Worm (Caenorhabditis elegans) whole organism, young adult: ENCODE measurements around the gene cul-6.

Experiments
- B0261.1 ChIP-seq: sonication (generic microtip); optimal IDR thresholded peaks from 2 replicates; lab custom pipeline; 2016; ENCODE audit warnings: mild to moderate bottlenecking, missing genetic modification characterization, moderate library complexity, missing compliant biosample characterization
- B0336.3 ChIP-seq: fragments of 200-800 bp; sonication (Bioruptor generic); IDR thresholded peaks from 2 replicates; pipeline ENCODE4 v1.3.6; 2022; ENCODE audit warnings: missing genetic modification characterization, missing compliant biosample characterization
- F10E7.11 ChIP-seq: sonication (generic microtip); optimal IDR thresholded peaks from 2 replicates; lab custom pipeline; 2017; ENCODE audit warnings: mild to moderate bottlenecking, missing genetic modification characterization, moderate library complexity, missing compliant biosample characterization
- F23B12.7 ChIP-seq: sonication (generic microtip); optimal IDR thresholded peaks from 2 replicates; lab custom pipeline; 2017; ENCODE audit warnings: missing genetic modification characterization, mild to moderate bottlenecking, missing compliant biosample characterization, antibody characterized with exemption, moderate library complexity; ENCODE audit not compliant: insufficient read depth
- F33H1.4 ChIP-seq: fragments of 200-800 bp; sonication (Bioruptor generic); IDR thresholded peaks from 2 replicates; pipeline ENCODE4 v1.3.6; 2022; ENCODE audit warnings: missing genetic modification reagents, missing genetic modification characterization, missing compliant biosample characterization
- F37B4.10 ChIP-seq: fragments of 200-800 bp; sonication (Bioruptor generic); IDR thresholded peaks from 2 replicates; pipeline ENCODE4 v1.3.6; 2022; ENCODE audit warnings: missing genetic modification characterization, missing compliant biosample characterization
- F49E8.2 ChIP-seq: sonication (generic microtip); optimal IDR thresholded peaks from 3 replicates; lab custom pipeline; 2017; ENCODE audit warnings: missing genetic modification characterization, mild to moderate bottlenecking, missing compliant biosample characterization, antibody characterized with exemption, moderate library complexity; ENCODE audit not compliant: insufficient read depth
- T07F8.4 ChIP-seq: sonication (generic microtip); optimal IDR thresholded peaks from 2 replicates; lab custom pipeline; 2016; ENCODE audit warnings: mild to moderate bottlenecking, missing genetic modification characterization, moderate library complexity, missing compliant biosample characterization
- Y53F4B.3 ChIP-seq: fragments of 200-800 bp; sonication (Bioruptor generic); IDR thresholded peaks from 2 replicates; pipeline ENCODE4 v1.3.6; 2022; ENCODE audit warnings: missing genetic modification reagents, missing genetic modification characterization, missing compliant biosample characterization
- Y53G8AR.9 ChIP-seq: fragments of 200-800 bp; sonication (Bioruptor generic); conservative IDR thresholded peaks from 2 replicates; pipeline ENCODE4 v1.3.6; 2022; ENCODE audit warnings: missing genetic modification reagents, missing genetic modification characterization, missing compliant biosample characterization
- Y79H2A.3 ChIP-seq: fragments of 200-800 bp; sonication (Bioruptor generic); conservative IDR thresholded peaks from 2 replicates; pipeline ENCODE4 v1.3.6; 2022; ENCODE audit warnings: missing genetic modification reagents, missing genetic modification characterization, missing compliant biosample characterization
- ZK185.1 ChIP-seq: sonication (generic microtip); optimal IDR thresholded peaks from 2 replicates; lab custom pipeline; 2016; ENCODE audit warnings: mild to moderate bottlenecking, missing genetic modification characterization, missing compliant biosample characterization; ENCODE audit not compliant: poor library complexity, severe bottlenecking
- aptf-3 ChIP-seq: fragments of 200-800 bp; sonication (Bioruptor generic); IDR thresholded peaks from 2 replicates; pipeline ENCODE4 v1.3.6; 2022; ENCODE audit warnings: missing genetic modification characterization, missing compliant biosample characterization
- cebp-1 ChIP-seq, 2 experiments: fragments of 200-800 bp in 1 of 2; sonication (Bioruptor generic) in 1 of 2; sonication (generic microtip) in 1 of 2; IDR thresholded peaks in 1 of 2; optimal IDR thresholded peaks in 1 of 2; 2 replicates each; pipeline versions ENCODE4 v1.3.6 to Lab custom; 2017 to 2022; ENCODE audit warnings: missing compliant biosample characterization in 2 of 2, missing genetic modification characterization in 2 of 2, mild to moderate bottlenecking in 1 of 2, missing genetic modification reagents in 1 of 2, moderate library complexity in 1 of 2
- cebp-2 ChIP-seq: fragments of 200-800 bp; sonication (Bioruptor generic); IDR thresholded peaks from 2 replicates; pipeline ENCODE4 v1.3.6; 2022; ENCODE audit warnings: missing genetic modification characterization, missing compliant biosample characterization
- egl-44 ChIP-seq: fragments of 200-800 bp; sonication (Bioruptor generic); IDR thresholded peaks from 2 replicates; pipeline ENCODE4 v1.3.6; 2022; ENCODE audit warnings: missing genetic modification reagents, missing genetic modification characterization, missing compliant biosample characterization
- egrh-3 ChIP-seq: fragments of 200-800 bp; sonication (Bioruptor generic); IDR thresholded peaks from 2 replicates; pipeline ENCODE4 v1.3.6; 2022; ENCODE audit warnings: missing genetic modification reagents, missing genetic modification characterization, missing compliant biosample characterization
- him-1 ChIP-seq: sonication (generic microtip); optimal IDR thresholded peaks from 2 replicates; lab custom pipeline; 2016; ENCODE audit warnings: missing genotype, missing genetic modification reagents, missing genetic modification characterization, missing compliant biosample characterization
- hlh-12 ChIP-seq: sonication (generic microtip); optimal IDR thresholded peaks from 2 replicates; lab custom pipeline; 2016; ENCODE audit warnings: missing genetic modification characterization, missing compliant biosample characterization
- let-526 ChIP-seq: fragments of 200-800 bp; sonication (Bioruptor generic); IDR thresholded peaks from 2 replicates; pipeline ENCODE4 v1.3.6; 2022; ENCODE audit warnings: missing genetic modification reagents, missing genetic modification characterization, missing compliant biosample characterization
- let-607 ChIP-seq, 2 experiments: fragments of 200-800 bp in 1 of 2; sonication (Bioruptor generic) in 1 of 2; sonication (generic microtip) in 1 of 2; optimal IDR thresholded peaks; 2 replicates each; lab custom pipeline; 2016 to 2018; ENCODE audit warnings: mild to moderate bottlenecking in 2 of 2, missing compliant biosample characterization in 2 of 2, missing genetic modification characterization in 2 of 2, moderate library complexity in 2 of 2, missing genotype in 1 of 2
- lsl-1 ChIP-seq: fragments of 200-800 bp; sonication (Bioruptor generic); optimal IDR thresholded peaks from 2 replicates; lab custom pipeline; 2018; ENCODE audit warnings: mild to moderate bottlenecking, missing genetic modification characterization, moderate library complexity, missing compliant biosample characterization
- madf-10 ChIP-seq: sonication (generic microtip); optimal IDR thresholded peaks from 2 replicates; lab custom pipeline; 2016; ENCODE audit warnings: mild to moderate bottlenecking, missing genetic modification characterization, missing compliant biosample characterization
- madf-3 ChIP-seq: fragments of 200-800 bp; sonication (Bioruptor generic); IDR thresholded peaks from 2 replicates; pipeline ENCODE4 v1.3.6; 2022; ENCODE audit warnings: missing genetic modification reagents, missing genetic modification characterization, missing compliant biosample characterization
- mcd-1 ChIP-seq: fragments of 200-800 bp; sonication (Bioruptor generic); IDR thresholded peaks from 2 replicates; pipeline ENCODE4 v1.3.6; 2022; ENCODE audit warnings: missing genetic modification reagents, missing genetic modification characterization, missing compliant biosample characterization
- mxl-1 ChIP-seq: sonication (generic microtip); optimal IDR thresholded peaks from 2 replicates; lab custom pipeline; 2016; ENCODE audit warnings: missing genetic modification characterization, missing compliant biosample characterization
- nhr-120 ChIP-seq: fragments of 200-800 bp; sonication (Bioruptor generic); IDR thresholded peaks from 2 replicates; pipeline ENCODE4 v1.3.6; 2022; ENCODE audit warnings: missing genetic modification characterization, missing compliant biosample characterization
- nhr-80 ChIP-seq: sonication (generic microtip); optimal IDR thresholded peaks from 2 replicates; lab custom pipeline; 2016; ENCODE audit warnings: missing genetic modification characterization, missing compliant biosample characterization
- nhr-90 ChIP-seq: sonication (generic microtip); optimal IDR thresholded peaks from 2 replicates; lab custom pipeline; 2016; ENCODE audit warnings: missing genotype, mild to moderate bottlenecking, missing genetic modification characterization, missing compliant biosample characterization
- rcor-1 ChIP-seq: fragments of 200-800 bp; sonication (Bioruptor generic); IDR thresholded peaks from 2 replicates; pipeline ENCODE4 v1.3.6; 2022; ENCODE audit warnings: missing genetic modification reagents, missing genetic modification characterization, missing compliant biosample characterization
- rec-8 ChIP-seq, 2 experiments: sonication (generic microtip); optimal IDR thresholded peaks; 2 replicates each; lab custom pipeline; 2016; ENCODE audit warnings: mild to moderate bottlenecking in 2 of 2, missing genetic modification characterization in 2 of 2, missing genetic modification reagents in 2 of 2, missing genotype in 2 of 2, missing biosample characterization in 1 of 2, missing compliant biosample characterization in 1 of 2, moderate library complexity in 1 of 2
- rpc-1 ChIP-seq, 2 experiments: fragments of 150-350 bp in 1 of 2; sonication (generic microtip) in 1 of 2; optimal IDR thresholded peaks; 2 replicates each; lab custom pipeline; 2014 to 2018; ENCODE audit warnings: missing biosample characterization in 1 of 2, missing genetic modification characterization in 1 of 2, missing genetic modification reagents in 1 of 2, missing genotype in 1 of 2
- snpc-1.3 ChIP-seq: sonication (generic microtip); optimal IDR thresholded peaks from 2 replicates; lab custom pipeline; 2017; ENCODE audit warnings: missing genetic modification characterization, mild to moderate bottlenecking, missing compliant biosample characterization, antibody characterized with exemption, moderate library complexity, missing genotype, missing genetic modification reagents; ENCODE audit not compliant: insufficient read depth
- snpc-3.4 ChIP-seq: sonication (generic microtip); optimal IDR thresholded peaks from 2 replicates; lab custom pipeline; 2017; ENCODE audit warnings: missing genetic modification characterization, mild to moderate bottlenecking, missing compliant biosample characterization, antibody characterized with exemption, moderate library complexity, missing genotype, missing genetic modification reagents
- snpc-4 ChIP-seq, 5 experiments: fragments of 150-350 bp in 1 of 5; sonication (generic microtip) in 4 of 5; optimal IDR thresholded peaks; 2 replicates each; lab custom pipeline; 2014 to 2018; ENCODE audit warnings: missing genetic modification characterization in 5 of 5, missing biosample characterization in 3 of 5, antibody characterized with exemption in 2 of 5, mild to moderate bottlenecking in 2 of 5, missing compliant biosample characterization in 2 of 5, missing genotype in 2 of 5, moderate library complexity in 2 of 5, missing genetic modification reagents in 1 of 5
- somi-1 ChIP-seq: fragments of 200-800 bp; sonication (Bioruptor generic); optimal IDR thresholded peaks from 2 replicates; lab custom pipeline; 2018; ENCODE audit warnings: mild to moderate bottlenecking, missing genetic modification characterization, missing compliant biosample characterization
- tbp1 ChIP-seq: fragments of 200-800 bp; sonication (Bioruptor generic); optimal IDR thresholded peaks from 2 replicates; lab custom pipeline; 2018; ENCODE audit warnings: mild to moderate bottlenecking, missing genetic modification characterization, missing compliant biosample characterization
- tlf-1 ChIP-seq: fragments of 200-800 bp; sonication (Bioruptor generic); optimal IDR thresholded peaks from 2 replicates; lab custom pipeline; 2018; ENCODE audit warnings: mild to moderate bottlenecking, missing genetic modification characterization, missing compliant biosample characterization
- zfh-2 ChIP-seq: fragments of 200-800 bp; sonication (Bioruptor generic); conservative IDR thresholded peaks from 2 replicates; pipeline ENCODE4 v1.3.6; 2022; ENCODE audit warnings: missing genetic modification reagents, missing genetic modification characterization, missing compliant biosample characterization
- ztf-18 ChIP-seq: sonication (generic microtip); optimal IDR thresholded peaks from 2 replicates; lab custom pipeline; 2016; ENCODE audit warnings: missing genotype, mild to moderate bottlenecking, missing genetic modification characterization, missing compliant biosample characterization
- ztf-22 ChIP-seq: fragments of 200-800 bp; sonication (Bioruptor generic); optimal IDR thresholded peaks from 2 replicates; lab custom pipeline; 2018; ENCODE audit warnings: mild to moderate bottlenecking, missing genetic modification characterization, moderate library complexity, missing compliant biosample characterization
- ztf-26 ChIP-seq: sonication (generic microtip); optimal IDR thresholded peaks from 2 replicates; lab custom pipeline; 2017; ENCODE audit warnings: missing genetic modification characterization, missing compliant biosample characterization

cul-6 gene

ce11 chrIV:12614624-12615023 lies 24.4 kb upstream of the cul-6 start, which contains the start of gene efa-6:
Gene efa-6, minus strand, starts transcription at chrIV:12614724.
- TF ChIP-seq cebp-1 (GFP tag; IDR thresholded peaks at IDR 0.05; lab: Robert Waterston, UW) (no peak), cebp-1 (tag; optimal IDR thresholded peaks at IDR 0.05; lab: Kevin White, UChicago) (no peak), egrh-3 (no peak), snpc-3.4 (tag; lab: Kevin White, UChicago) (no peak), B0336.3 (GFP tag; lab: Robert Waterston, UW) (no peak), aptf-3 (no peak), let-526 (GFP tag; lab: Robert Waterston, UW) (no peak), T07F8.4 (no peak), rec-8 (tag; optimal IDR thresholded peaks at IDR 0.05; lab: Kevin White, UChicago) (no peak), hlh-12 (tag; lab: Kevin White, UChicago) (no peak), lsl-1 (GFP tag; lab: Kevin White, UChicago) (no peak)

ce11 chrIV:12605401-12605800 lies 15.2 kb upstream of the cul-6 start, which contains the start of gene Y55D9A.2:
Gene Y55D9A.2, minus strand, starts transcription at chrIV:12605431.
- TF ChIP-seq mcd-1 (GFP tag; lab: Robert Waterston, UW) (peak; percentile 82), lsl-1 (GFP tag; lab: Kevin White, UChicago) (peak; percentile 22), Y79H2A.3 (GFP tag; lab: Robert Waterston, UW) (0 out of 2 replicates have a peak, but pooled peaks have one; percentile 11), snpc-1.3 (peak; percentile 42), F33H1.4 (GFP tag; lab: Robert Waterston, UW) (0 out of 2 replicates have a peak, but pooled peaks have one; percentile 6), Y53F4B.3 (GFP tag; lab: Robert Waterston, UW) (no peak), F49E8.2 (tag; lab: Kevin White, UChicago) (peak; percentile 40), somi-1 (no peak), him-1 (tag; lab: Kevin White, UChicago) (peak; percentile 39), nhr-120 (no peak), snpc-4 (GFP tag; optimal IDR thresholded peaks at IDR 0.05; lab: Kevin White, UChicago) (no peak), snpc-4 (tag; optimal IDR thresholded peaks at IDR 0.05; lab: Kevin White, UChicago) (peak in 1 of 4 experiments; percentile 50), F23B12.7 (tag; lab: Kevin White, UChicago) (peak; percentile 11), B0336.3 (GFP tag; lab: Robert Waterston, UW) (peak; percentile 21; the same call in 1 of the 2 replicates), B0261.1 (no peak), Y53G8AR.9 (GFP tag; lab: Robert Waterston, UW) (0 out of 2 replicates have a peak, but pooled peaks have one; percentile 38), ztf-22 (GFP tag; lab: Kevin White, UChicago) (no peak), ztf-18 (tag; lab: Kevin White, UChicago) (no peak)

- TF ChIP-seq madf-10 (tag; lab: Kevin White, UChicago) (peak; percentile 46), cebp-2 (no peak), rcor-1 (GFP tag; lab: Robert Waterston, UW) (no peak), zfh-2 (GFP tag; lab: Robert Waterston, UW) (no peak), rpc-1 (optimal IDR thresholded peaks at IDR 0.05; lab: Kevin White, UChicago) (no peak), rpc-1 (tag; optimal IDR thresholded peaks at IDR 0.05; lab: Kevin White, UChicago) (no peak), snpc-3.4 (tag; lab: Kevin White, UChicago) (no peak), him-1 (tag; lab: Kevin White, UChicago) (no peak), madf-3 (GFP tag; lab: Robert Waterston, UW) (no peak), rec-8 (tag; optimal IDR thresholded peaks at IDR 0.05; lab: Kevin White, UChicago) (no peak), mxl-1 (no peak), egl-44 (peak; percentile 88), nhr-90 (tag; lab: Kevin White, UChicago) (peak; percentile 30), egrh-3 (no peak), let-607 (tag; optimal IDR thresholded peaks at IDR 0.05; lab: Kevin White, UChicago) (peak; percentile 23 to 78), ztf-26 (tag; lab: Kevin White, UChicago) (no peak), F10E7.11 (tag; lab: Kevin White, UChicago) (no peak), tlf-1 (GFP tag; lab: Kevin White, UChicago) (peak; percentile 19), tbp1 (peak; percentile 50), Y79H2A.3 (GFP tag; lab: Robert Waterston, UW) (no peak), B0336.3 (GFP tag; lab: Robert Waterston, UW) (peak; percentile 63), ZK185.1 (tag; lab: Kevin White, UChicago) (no peak), F37B4.10 (no peak), nhr-80 (peak; percentile 100)
These were observed 10.7 kb upstream of the cul-6 start for ce11 chrIV:12600941-12601340.
